Worm (Caenorhabditis elegans) whole organism, L4 larva: ENCODE results near the gene F20A1.2.

ENCODE experiments used
- F37D6.2 ChIP-seq: sonication (generic microtip); optimal IDR thresholded peaks from 2 replicates; lab custom pipeline; 2016; ENCODE audit warnings: mild to moderate bottlenecking, missing genetic modification characterization, missing compliant biosample characterization
- F44E2.7 ChIP-seq: fragments of 200-800 bp; sonication (Bioruptor generic); IDR thresholded peaks from 2 replicates; pipeline ENCODE4 v2.1.2; 2022; ENCODE audit warnings: missing genetic modification characterization, missing compliant biosample characterization
- R02D3.7 ChIP-seq: fragments of 150-350 bp; sonication (generic microtip); optimal IDR thresholded peaks from 3 replicates; lab custom pipeline; 2014; ENCODE audit warnings: missing biosample characterization, missing genetic modification characterization
- T26A8.4 ChIP-seq: fragments of 200-800 bp; sonication (Bioruptor generic); IDR thresholded peaks from 2 replicates; pipeline ENCODE4 v1.3.6; 2022; ENCODE audit warnings: missing genetic modification characterization, missing compliant biosample characterization
- Y48G9A.11 ChIP-seq: fragments of 200-800 bp; sonication (Bioruptor generic); IDR thresholded peaks from 2 replicates; pipeline ENCODE4 v1.3.6; 2022; ENCODE audit warnings: missing genetic modification reagents, missing genetic modification characterization, missing compliant biosample characterization
- aha-1 ChIP-seq: fragments of 150-350 bp; peaks from one replicate; lab custom pipeline; 2014; ENCODE audit warnings: missing biosample characterization, missing genetic modification characterization
- aly-2 ChIP-seq: sonication (generic microtip); optimal IDR thresholded peaks from 2 replicates; lab custom pipeline; 2018; ENCODE audit warnings: missing biosample characterization, missing genetic modification characterization
- ama-1 ChIP-seq: fragments of 150-350 bp; optimal IDR thresholded peaks from 2 replicates; lab custom pipeline; 2014; ENCODE audit warnings: inconsistent platforms, mixed read lengths
- arid-1 ChIP-seq: fragments of 200-800 bp; sonication (Bioruptor generic); conservative IDR thresholded peaks from 2 replicates; pipeline ENCODE4 v1.3.6; 2022; ENCODE audit warnings: missing genetic modification reagents, missing genetic modification characterization, missing compliant biosample characterization
- ceh-32 ChIP-seq: sonication (generic microtip); optimal IDR thresholded peaks from 2 replicates; lab custom pipeline; 2016; ENCODE audit warnings: mild to moderate bottlenecking, missing genetic modification characterization, missing compliant biosample characterization; ENCODE audit not compliant: poor library complexity
- ceh-44 ChIP-seq: fragments of 200-800 bp; sonication (Bioruptor generic); IDR thresholded peaks from 2 replicates; pipeline ENCODE4 v1.3.6; 2022; ENCODE audit warnings: missing genetic modification reagents, missing genetic modification characterization, missing compliant biosample characterization
- cey-2 ChIP-seq: sonication (generic microtip); optimal IDR thresholded peaks from 3 replicates; lab custom pipeline; 2017; ENCODE audit warnings: missing genetic modification characterization, mild to moderate bottlenecking, missing compliant biosample characterization, antibody characterized with exemption, borderline replicate concordance; ENCODE audit not compliant: insufficient read depth
- ctbp-1 ChIP-seq: fragments of 200-800 bp; sonication (Bioruptor generic); IDR thresholded peaks from 2 replicates; pipeline ENCODE4 v1.3.6; 2022; ENCODE audit warnings: missing genetic modification reagents, missing genetic modification characterization, missing compliant biosample characterization
- daf-8 ChIP-seq: fragments of 200-800 bp; sonication (Bioruptor generic); IDR thresholded peaks from 2 replicates; pipeline ENCODE4 v1.3.6; 2022; ENCODE audit warnings: missing genetic modification characterization, missing compliant biosample characterization
- dpl-1 ChIP-seq: fragments of 150-350 bp; optimal IDR thresholded peaks from 2 replicates; lab custom pipeline; 2014; ENCODE audit warnings: missing biosample characterization, missing genetic modification reagents, missing genetic modification characterization
- duxl-1 ChIP-seq: sonication (generic microtip); optimal IDR thresholded peaks from 2 replicates; lab custom pipeline; 2016; ENCODE audit warnings: mild to moderate bottlenecking, missing genetic modification characterization, moderate library complexity, missing compliant biosample characterization; ENCODE audit not compliant: poor library complexity
- fkh-10 ChIP-seq: fragments of 150-350 bp; optimal IDR thresholded peaks from 2 replicates; lab custom pipeline; 2014; ENCODE audit warnings: missing biosample characterization, missing genetic modification reagents, missing genetic modification characterization
- hlh-11 ChIP-seq: fragments of 200-800 bp; sonication (Bioruptor generic); optimal IDR thresholded peaks from 2 replicates; lab custom pipeline; 2018; ENCODE audit warnings: mild to moderate bottlenecking, missing genetic modification characterization, missing compliant biosample characterization
- lin-38 ChIP-seq: fragments of 200-800 bp; sonication (Bioruptor generic); IDR thresholded peaks from 2 replicates; pipeline ENCODE4 v1.3.6; 2022; ENCODE audit warnings: missing genetic modification reagents, missing genetic modification characterization, missing compliant biosample characterization
- mdl-1 ChIP-seq, 2 experiments: fragments of 150-350 bp in 1 of 2; sonication (generic microtip) in 1 of 2; optimal IDR thresholded peaks; 2 replicates each; lab custom pipeline; 2014 to 2017; ENCODE audit warnings: missing biosample characterization in 2 of 2, missing genetic modification characterization in 2 of 2
- nhr-42 ChIP-seq: fragments of 200-800 bp; sonication (Bioruptor generic); IDR thresholded peaks from 2 replicates; pipeline ENCODE4 v1.3.6; 2022; ENCODE audit warnings: missing genetic modification characterization, missing compliant biosample characterization
- nhr-6 ChIP-seq: fragments of 150-350 bp; optimal IDR thresholded peaks from 2 replicates; lab custom pipeline; 2014; ENCODE audit warnings: missing biosample characterization, missing genetic modification characterization
- nhr-76 ChIP-seq: fragments of 150-350 bp; optimal IDR thresholded peaks from 2 replicates; lab custom pipeline; 2014; ENCODE audit warnings: missing biosample characterization, missing genetic modification characterization
- spr-1 ChIP-seq: sonication (generic microtip); optimal IDR thresholded peaks from 2 replicates; lab custom pipeline; 2016; ENCODE audit warnings: mild to moderate bottlenecking, missing genetic modification characterization, missing compliant biosample characterization
- spr-3 ChIP-seq: fragments of 200-800 bp; sonication (Bioruptor generic); optimal IDR thresholded peaks from 2 replicates; lab custom pipeline; 2018; ENCODE audit warnings: mild to moderate bottlenecking, missing genetic modification characterization, missing compliant biosample characterization
- tra-1 ChIP-seq: fragments of 200-800 bp; sonication (Bioruptor generic); IDR thresholded peaks from 2 replicates; pipeline ENCODE4 v1.3.6; 2022; ENCODE audit warnings: missing genetic modification reagents, missing genetic modification characterization, missing compliant biosample characterization
- unc-62 ChIP-seq, 3 experiments: fragments of 150-350 bp in 1 of 3; sonication (generic microtip); optimal IDR thresholded peaks in 2 of 3; peaks in 1 of 3; 1 replicate in 1 of 3; 2 replicates in 2 of 3; lab custom pipeline; 2014 to 2017; ENCODE audit warnings: missing biosample characterization in 3 of 3, missing genetic modification characterization in 3 of 3, missing genetic modification reagents in 3 of 3, missing genotype in 1 of 3
- vab-7 ChIP-seq: fragments of 200-800 bp; sonication (Bioruptor generic); IDR thresholded peaks from 2 replicates; pipeline ENCODE4 v1.3.6; 2022; ENCODE audit warnings: missing genetic modification reagents, missing genetic modification characterization, missing compliant biosample characterization
- zag-1 ChIP-seq: fragments of 150-350 bp; optimal IDR thresholded peaks from 2 replicates; lab custom pipeline; 2014; ENCODE audit warnings: missing biosample characterization, missing genetic modification characterization
- zfp-2 ChIP-seq: sonication (generic microtip); optimal IDR thresholded peaks from 2 replicates; lab custom pipeline; 2016; ENCODE audit warnings: mild to moderate bottlenecking, missing genetic modification characterization, missing compliant biosample characterization

F20A1.2 gene

ce11 chrV:7027055-7027454, 19.1 kb upstream of the F20A1.2 start, which contains the start of gene F20A1.6:
TSS of gene F20A1.6 (minus strand) at chrV:7027155.
- TF ChIP-seq nhr-76 (tag; lab: Kevin White, UChicago) (no peak), nhr-42 (GFP tag; lab: Robert Waterston, UW) (no peak), R02D3.7 (tag; lab: Kevin White, UChicago) (no peak), spr-3 (GFP tag; lab: Kevin White, UChicago) (no peak), lin-38 (GFP tag; lab: Robert Waterston, UW) (no peak), zfp-2 (tag; lab: Kevin White, UChicago) (no peak), tra-1 (GFP tag; lab: Robert Waterston, UW) (no peak), ceh-32 (tag; lab: Kevin White, UChicago) (no peak), T26A8.4 (GFP tag; lab: Robert Waterston, UW) (no peak), daf-8 (GFP tag; lab: Robert Waterston, UW) (no peak), nhr-6 (tag; lab: Kevin White, UChicago) (no peak), duxl-1 (tag; lab: Kevin White, UChicago) (no peak), F44E2.7 (no peak), ama-1 (lab: Kevin White, UChicago) (no peak), ceh-44 (GFP tag; lab: Robert Waterston, UW) (no peak), ctbp-1 (GFP tag; lab: Robert Waterston, UW) (no peak), hlh-11 (no peak), zag-1 (tag; lab: Kevin White, UChicago) (no peak)
- TF ChIP-seq, all 104 proteins: peak for 0

DNA sequence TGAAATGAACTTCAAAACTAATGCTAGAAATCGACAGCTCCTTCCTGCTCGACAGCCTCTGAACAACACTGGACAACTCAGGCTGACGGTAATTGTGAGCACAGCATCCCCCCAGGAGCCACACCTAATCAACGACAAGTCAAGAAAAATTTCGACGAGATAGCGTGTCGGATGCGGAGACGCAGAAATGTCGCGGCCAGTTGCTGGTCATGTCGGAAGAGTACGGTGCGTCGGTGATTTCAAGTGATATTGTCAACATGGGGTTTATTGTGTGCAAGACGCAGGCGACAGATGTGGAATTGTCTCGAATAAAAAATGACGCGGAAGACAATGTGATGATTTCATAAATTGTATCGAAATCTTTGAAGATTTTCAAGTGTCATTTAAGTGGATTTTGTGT, 9.6 kb upstream of the F20A1.2 start, which contains the start of gene twk-11:
Gene twk-11, minus strand, starts transcription at position 101 of the 400 bp plus-strand sequence.
- TF ChIP-seq daf-8 (GFP tag; lab: Robert Waterston, UW) (no peak), aha-1 (peak; percentile 7)

- TF ChIP-seq vab-7 (no peak), unc-62 (GFP tag; optimal IDR thresholded peaks at IDR 0.05 in 1 of 2; lab: Kevin White, UChicago) (peak in 1 of 2 experiments; percentile 16), unc-62 (tag; optimal IDR thresholded peaks at IDR 0.05; lab: Kevin White, UChicago) (no peak)
Measured at ce11 chrV:7047512-7047911, 1.4 kb downstream of the F20A1.2 start, which contains the start of gene F20A1.8. TSS of gene F20A1.8 (minus strand) at chrV:7047612.

ce11 chrV:7050153-7050552, 4.0 kb downstream of the F20A1.2 start:
- TF ChIP-seq dpl-1 (GFP tag; lab: Kevin White, UChicago) (no peak), spr-1 (tag; lab: Kevin White, UChicago) (no peak), cey-2 (tag; lab: Kevin White, UChicago) (no peak), daf-8 (GFP tag; lab: Robert Waterston, UW) (no peak), aly-2 (no peak), unc-62 (GFP tag; optimal IDR thresholded peaks at IDR 0.05 in 1 of 2; lab: Kevin White, UChicago) (peak in 1 of 2 experiments; percentile 92), unc-62 (tag; optimal IDR thresholded peaks at IDR 0.05; lab: Kevin White, UChicago) (no peak), fkh-10 (GFP tag; lab: Kevin White, UChicago) (no peak), aha-1 (peak; percentile 27), arid-1 (GFP tag; lab: Robert Waterston, UW) (no peak), mdl-1 (tag; optimal IDR thresholded peaks at IDR 0.05; lab: Kevin White, UChicago) (no peak), F37D6.2 (tag; lab: Kevin White, UChicago) (no peak)

- TF ChIP-seq F44E2.7, result no peak
- peak; percentile 96 for TF ChIP-seq Y48G9A.11 (GFP tag; lab: Robert Waterston, UW)
Measured at ce11 chrV:7051133-7051765, 5.1 kb downstream of the F20A1.2 start, which contains the start of the genes tofu-2 and spig-1. TSS of gene tofu-2 (minus strand) at chrV:7051248. TSS of gene spig-1 (plus strand) at chrV:7051715.
